Worm (Caenorhabditis elegans): ENCODE results near the gene F21D9.2.

The F21D9.2 gene

DNA sequence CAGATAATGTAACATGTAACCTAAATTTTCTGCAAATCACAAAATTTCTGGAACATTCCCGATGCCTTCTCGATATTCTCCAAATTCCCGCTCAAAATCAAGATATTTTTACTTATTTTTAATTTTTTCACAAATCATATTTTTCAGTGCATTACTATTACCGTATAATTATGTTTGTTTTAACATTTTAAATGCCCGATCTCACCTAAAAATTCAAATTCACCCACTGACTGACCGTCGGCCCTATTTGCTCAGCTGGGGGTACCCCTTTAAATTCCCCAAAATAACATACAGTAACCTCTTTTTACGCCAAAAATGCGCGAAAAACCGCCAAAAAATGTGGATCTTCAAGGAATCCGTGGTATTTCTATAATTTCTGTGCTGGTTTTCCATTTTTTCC, 44.6 kb downstream of the F21D9.2 start, which contains the start of gene oac-49:
Gene oac-49, plus strand, starts transcription at position 301 of the 400 bp plus-strand sequence.
- TF ChIP-seq W03F9.2 (tag; optimal IDR thresholded peaks at IDR 0.05) (no peak), him-1 (tag; optimal IDR thresholded peaks at IDR 0.05) (no peak), dao-5 (tag; optimal IDR thresholded peaks at IDR 0.05) (no peak)

DNA sequence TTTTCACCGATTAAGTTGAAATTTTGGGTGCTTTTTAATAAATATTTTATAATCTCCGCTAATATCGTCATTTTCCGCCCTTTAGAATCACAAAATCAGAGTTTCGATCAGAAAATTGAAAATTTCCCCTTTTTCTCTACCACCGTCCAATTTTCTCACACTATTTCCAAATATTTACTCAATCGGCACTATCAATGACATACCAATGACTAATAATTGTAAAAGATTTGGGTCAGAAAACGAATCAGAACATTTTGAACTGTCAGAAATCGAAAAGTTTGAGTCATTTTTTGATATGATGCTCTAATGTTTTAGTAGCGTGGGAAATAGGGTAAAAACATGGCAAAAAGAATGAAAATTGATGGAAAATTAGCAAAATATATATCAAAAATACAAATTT, 45.1 kb downstream of the F21D9.2 start, which contains the start of gene srr-2:
Gene srr-2, minus strand, starts transcription at position 73 of the 400 bp plus-strand sequence.
- TF ChIP-seq W03F9.2 (tag; optimal IDR thresholded peaks at IDR 0.05) (no peak), him-1 (tag; optimal IDR thresholded peaks at IDR 0.05) (no peak), dao-5 (tag; optimal IDR thresholded peaks at IDR 0.05) (no peak)

DNA sequence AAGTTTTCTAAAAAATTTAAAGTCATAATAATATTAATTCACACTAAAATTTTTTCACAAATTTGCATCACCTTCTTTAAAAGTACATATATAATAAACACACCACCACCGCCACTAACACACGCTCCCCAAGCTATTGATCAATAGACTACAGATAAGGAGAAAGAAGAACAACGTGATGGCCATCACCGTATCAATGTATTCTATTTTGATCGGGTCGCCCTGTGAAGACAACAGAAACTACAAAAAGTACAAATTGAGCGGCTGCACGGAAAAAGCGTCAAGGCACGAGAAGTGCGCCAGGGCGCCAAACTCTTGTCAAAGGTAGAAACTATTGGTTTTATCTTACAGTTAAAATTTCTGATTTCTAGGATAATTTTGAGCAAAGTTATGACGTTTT, 49.9 kb downstream of the F21D9.2 start:
- no peak for TF ChIP-seq him-1 (tag; optimal IDR thresholded peaks at IDR 0.05)
- no peak for TF ChIP-seq dao-5 (tag; optimal IDR thresholded peaks at IDR 0.05)
- no peak for TF ChIP-seq W03F9.2 (tag; optimal IDR thresholded peaks at IDR 0.05)

DNA sequence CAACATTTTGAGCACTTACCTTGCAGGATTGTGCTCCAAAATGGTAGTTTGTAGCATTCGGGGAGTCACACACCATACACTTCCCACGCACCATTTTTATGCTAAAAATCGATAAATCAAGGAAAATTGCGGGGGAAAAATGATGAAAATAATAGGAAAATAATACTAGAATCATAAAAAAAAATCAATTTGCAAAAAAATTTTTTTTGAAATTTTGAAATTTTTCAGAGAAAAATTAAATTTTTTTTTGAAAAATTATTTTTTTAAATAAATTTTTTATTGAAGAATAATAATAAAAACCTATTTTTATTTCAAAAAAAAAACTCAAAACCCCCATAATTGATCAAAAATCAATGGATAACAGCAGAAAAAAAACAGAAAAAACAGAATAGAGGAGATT, 50.5 kb downstream of the F21D9.2 start, which contains the start of gene nhr-79:
Gene nhr-79, minus strand, starts transcription at position 101 of the 400 bp plus-strand sequence.
- TF ChIP-seq him-1 (tag; optimal IDR thresholded peaks at IDR 0.05): no peak

All from whole organism, L4/young adult.